Fruit fly (Drosophila melanogaster) whole organism, embryonic: ENCODE measurements around the gene Dhc36C.

Experiments used
- Atf6 ChIP-seq: fragments of 200-800 bp; sonication (Bioruptor generic); IDR thresholded peaks from 2 replicates; pipeline ENCODE4 v1.3.6; 2022; ENCODE audit warnings: missing biosample characterization, missing genetic modification characterization
- CG10979 ChIP-seq: fragments of 200-800 bp; sonication (Bioruptor generic); optimal IDR thresholded peaks from 2 replicates; lab custom pipeline; 2018; ENCODE audit warnings: missing biosample characterization, mild to moderate bottlenecking, missing genetic modification characterization, moderate library complexity
- CG11398 ChIP-seq: fragments of 200-800 bp; sonication (Bioruptor generic); optimal IDR thresholded peaks from 2 replicates; lab custom pipeline; 2016; ENCODE audit warnings: missing biosample characterization, missing genetic modification characterization
- CG13296 ChIP-seq: fragments of 200-800 bp; sonication (Bioruptor generic); optimal IDR thresholded peaks from 3 replicates; lab custom pipeline; 2018; ENCODE audit warnings: missing biosample characterization, mild to moderate bottlenecking, missing genetic modification characterization
- CG13775 ChIP-seq: fragments of 200-800 bp; sonication (Bioruptor generic); optimal IDR thresholded peaks from 3 replicates; lab custom pipeline; 2017; ENCODE audit warnings: missing biosample characterization, mild to moderate bottlenecking, missing genetic modification characterization
- CG1603 ChIP-seq: fragments of 200-800 bp; sonication (Bioruptor generic); optimal IDR thresholded peaks from 2 replicates; lab custom pipeline; 2019; ENCODE audit warnings: missing biosample characterization, mild to moderate bottlenecking, missing genetic modification characterization, moderate library complexity
- CG16863 ChIP-seq: fragments of 200-800 bp; sonication (Bioruptor generic); optimal IDR thresholded peaks from 3 replicates; lab custom pipeline; 2016; ENCODE audit warnings: missing biosample characterization, missing genetic modification characterization
- CG17328 ChIP-seq: fragments of 200-800 bp; sonication (Bioruptor generic); IDR thresholded peaks from 2 replicates; pipeline ENCODE4 v1.3.6; 2022; ENCODE audit warnings: missing biosample characterization, missing genetic modification characterization
- CG17612 ChIP-seq: fragments of 200-800 bp; sonication (Bioruptor generic); IDR thresholded peaks from 2 replicates; pipeline ENCODE4 v1.3.6; 2022; ENCODE audit warnings: missing biosample characterization, missing genetic modification characterization
- CG17802 ChIP-seq: fragments of 200-800 bp; sonication (Bioruptor generic); optimal IDR thresholded peaks from 2 replicates; lab custom pipeline; 2018; ENCODE audit warnings: missing biosample characterization, mild to moderate bottlenecking, missing genetic modification characterization, moderate library complexity
- CG18262 ChIP-seq: fragments of 200-800 bp; optimal IDR thresholded peaks from 3 replicates; lab custom pipeline; 2019; ENCODE audit warnings: missing biosample characterization, mild to moderate bottlenecking, missing genetic modification characterization, moderate library complexity
- CG2202 ChIP-seq: fragments of 200-800 bp; sonication (Bioruptor generic); optimal IDR thresholded peaks from 2 replicates; lab custom pipeline; 2018; ENCODE audit warnings: missing biosample characterization, mild to moderate bottlenecking, missing genetic modification characterization
- CG2712 ChIP-seq: fragments of 200-800 bp; optimal IDR thresholded peaks from 3 replicates; lab custom pipeline; 2019; ENCODE audit warnings: missing biosample characterization, mild to moderate bottlenecking, missing genetic modification characterization, moderate library complexity
- CG32772 ChIP-seq: fragments of 200-800 bp; sonication (Bioruptor generic); IDR thresholded peaks from 2 replicates; pipeline ENCODE4 v1.3.6; 2022; ENCODE audit warnings: missing biosample characterization, missing genetic modification characterization
- CG34376 ChIP-seq: fragments of 200-800 bp; sonication (Bioruptor generic); optimal IDR thresholded peaks from 2 replicates; lab custom pipeline; 2018; ENCODE audit warnings: missing biosample characterization, mild to moderate bottlenecking, missing genetic modification characterization
- CG42726 ChIP-seq: fragments of 200-800 bp; sonication (Bioruptor generic); IDR thresholded peaks from 2 replicates; pipeline ENCODE4 v1.3.6; 2022; ENCODE audit warnings: missing biosample characterization, missing genetic modification characterization; ENCODE audit not compliant: partially characterized antibody
- CG6683 ChIP-seq: fragments of 200-800 bp; sonication (Bioruptor generic); optimal IDR thresholded peaks from 2 replicates; lab custom pipeline; 2017; ENCODE audit warnings: missing biosample characterization, mild to moderate bottlenecking, missing genetic modification characterization, missing genetic modification reagents
- CG6813 ChIP-seq: fragments of 200-800 bp; sonication (Bioruptor generic); optimal IDR thresholded peaks from 2 replicates; lab custom pipeline; 2017; ENCODE audit warnings: missing biosample characterization, missing genetic modification characterization, mild to moderate bottlenecking, moderate library complexity, missing genetic modification reagents
- CG7271 ChIP-seq: fragments of 200-800 bp; sonication (Bioruptor generic); optimal IDR thresholded peaks from 2 replicates; lab custom pipeline; 2018; ENCODE audit warnings: missing biosample characterization, mild to moderate bottlenecking, missing genetic modification characterization, moderate library complexity
- CG9797 ChIP-seq: fragments of 200-800 bp; sonication (Bioruptor generic); optimal IDR thresholded peaks from 3 replicates; lab custom pipeline; 2018; ENCODE audit warnings: missing biosample characterization, mild to moderate bottlenecking, missing genetic modification characterization
- Dip3 ChIP-seq: fragments of 200-800 bp; sonication (Bioruptor generic); optimal IDR thresholded peaks from 3 replicates; lab custom pipeline; 2016; ENCODE audit warnings: missing biosample characterization, missing genetic modification characterization
- Dp ChIP-seq: fragments of 200-800 bp; sonication (Bioruptor generic); optimal IDR thresholded peaks from 2 replicates; lab custom pipeline; 2018; ENCODE audit warnings: missing biosample characterization, mild to moderate bottlenecking, missing genetic modification characterization, moderate library complexity
- Dref ChIP-seq: fragments of 200-800 bp; sonication (Bioruptor generic); IDR thresholded peaks from 2 replicates; pipeline ENCODE4 v1.3.6; 2022; ENCODE audit warnings: missing biosample characterization, missing genetic modification characterization
- Drgx ChIP-seq: fragments of 200-800 bp; sonication (Bioruptor generic); IDR thresholded peaks from 2 replicates; pipeline ENCODE4 v1.3.6; 2022; ENCODE audit warnings: missing biosample characterization, missing genetic modification characterization
- ERR ChIP-seq: fragments of 200-800 bp; sonication (Bioruptor generic); optimal IDR thresholded peaks from 2 replicates; lab custom pipeline; 2016; ENCODE audit warnings: missing biosample characterization, missing genetic modification characterization
- Lhr ChIP-seq: fragments of 200-800 bp; sonication (Bioruptor generic); optimal IDR thresholded peaks from 3 replicates; lab custom pipeline; 2017; ENCODE audit warnings: mild to moderate bottlenecking, missing biosample characterization, missing genetic modification reagents, missing genetic modification characterization
- MESR4 ChIP-seq: fragments of 200-800 bp; sonication (Bioruptor generic); optimal IDR thresholded peaks from 2 replicates; lab custom pipeline; 2018; ENCODE audit warnings: missing biosample characterization, mild to moderate bottlenecking, missing genetic modification characterization, moderate library complexity
- Mes4 ChIP-seq: fragments of 200-800 bp; sonication (Bioruptor generic); optimal IDR thresholded peaks from 2 replicates; lab custom pipeline; 2016; ENCODE audit warnings: missing biosample characterization, missing genetic modification characterization
- Nf-YC ChIP-seq: fragments of 200-800 bp; optimal IDR thresholded peaks from 3 replicates; lab custom pipeline; 2019; ENCODE audit warnings: missing biosample characterization, mild to moderate bottlenecking, missing genetic modification characterization, moderate library complexity
- Pdp1 ChIP-seq, 2 experiments: fragments of 200-800 bp; sonication (Bioruptor generic); optimal IDR thresholded peaks; 3 replicates each; lab custom pipeline; 2016; ENCODE audit warnings: missing biosample characterization in 2 of 2, missing genetic modification characterization in 2 of 2, mild to moderate bottlenecking in 1 of 2, moderate library complexity in 1 of 2
- Sin3A ChIP-seq: fragments of >200 bp; optimal IDR thresholded peaks from 2 replicates; lab custom pipeline; 2018
- Taf1 ChIP-seq: fragments of 200-800 bp; sonication (Bioruptor generic); IDR thresholded peaks from 2 replicates; pipeline ENCODE4 v1.3.6; 2022; ENCODE audit warnings: missing biosample characterization, missing genetic modification characterization
- chinmo ChIP-seq: fragments of 200-800 bp; sonication (Bioruptor generic); IDR thresholded peaks from 4 replicates; pipeline ENCODE4 v1.3.6; 2022; ENCODE audit warnings: missing biosample characterization, missing genetic modification characterization; ENCODE audit not compliant: partially characterized antibody
- croc ChIP-seq: fragments of 200-800 bp; sonication (Bioruptor generic); conservative IDR thresholded peaks from 3 replicates; pipeline ENCODE4 v1.3.6; 2022; ENCODE audit warnings: missing biosample characterization, missing genetic modification characterization
- crol ChIP-seq: fragments of 200-800 bp; sonication (Bioruptor generic); IDR thresholded peaks from 2 replicates; pipeline ENCODE4 v1.3.6; 2022; ENCODE audit warnings: missing biosample characterization, missing genetic modification characterization
- dmrt11E ChIP-seq: fragments of 200-800 bp; sonication (Bioruptor generic); optimal IDR thresholded peaks from 3 replicates; lab custom pipeline; 2018; ENCODE audit warnings: missing biosample characterization, mild to moderate bottlenecking, missing genetic modification characterization, moderate library complexity
- ems ChIP-seq: fragments of 200-800 bp; sonication (Bioruptor generic); optimal IDR thresholded peaks from 3 replicates; lab custom pipeline; 2016; ENCODE audit warnings: missing biosample characterization, missing genetic modification characterization
- fu2 ChIP-seq: fragments of 200-800 bp; sonication (Bioruptor generic); optimal IDR thresholded peaks from 2 replicates; lab custom pipeline; 2016; ENCODE audit warnings: missing biosample characterization, missing genetic modification characterization
- gro ChIP-seq: fragments of 200-800 bp; sonication (Bioruptor generic); optimal IDR thresholded peaks from 2 replicates; lab custom pipeline; 2016; ENCODE audit warnings: missing biosample characterization, missing genetic modification characterization
- gt ChIP-seq: fragments of 200-800 bp; sonication (Bioruptor generic); IDR thresholded peaks from 2 replicates; pipeline ENCODE4 v1.3.6; 2022; ENCODE audit warnings: missing biosample characterization, missing genetic modification characterization
- hkb ChIP-seq, 2 experiments: fragments of 200-800 bp in 1 of 2; fragments of >200 bp in 1 of 2; sonication (Bioruptor generic) in 1 of 2; IDR thresholded peaks in 1 of 2; optimal IDR thresholded peaks in 1 of 2; 2 replicates each; pipeline versions ENCODE4 v1.3.6 to Lab custom; 2017 to 2022; ENCODE audit warnings: missing biosample characterization in 1 of 2, missing genetic modification characterization in 1 of 2
- ind ChIP-seq: fragments of 200-800 bp; sonication (Bioruptor generic); optimal IDR thresholded peaks from 3 replicates; lab custom pipeline; 2016; ENCODE audit warnings: missing biosample characterization, missing genetic modification characterization
- inv ChIP-seq: fragments of 200-800 bp; sonication (Bioruptor generic); IDR thresholded peaks from 2 replicates; pipeline ENCODE4 v1.3.6; 2022; ENCODE audit warnings: missing biosample characterization, missing genetic modification characterization; ENCODE audit not compliant: partially characterized antibody
- pan ChIP-seq, 4 experiments: fragments of >200 bp in 3 of 4; fragments of 200-800 bp in 1 of 4; sonication (Bioruptor generic) in 1 of 4; optimal IDR thresholded peaks in 3 of 4; IDR thresholded peaks in 1 of 4; 2 replicates each; pipeline versions ENCODE4 v1.3.6 to Lab custom; 2017 to 2022; ENCODE audit warnings: missing biosample characterization in 2 of 4, missing genetic modification characterization in 2 of 4, mixed read lengths in 1 of 4
- pzg ChIP-seq: fragments of 200-800 bp; sonication (Bioruptor generic); optimal IDR thresholded peaks from 3 replicates; lab custom pipeline; 2018; ENCODE audit warnings: missing biosample characterization, mild to moderate bottlenecking, missing genetic modification characterization, moderate library complexity
- sens ChIP-seq: fragments of 200-800 bp; sonication (Bioruptor generic); peaks from one replicate; lab custom pipeline; 2016; ENCODE audit warnings: missing biosample characterization, missing genetic modification characterization
- stc ChIP-seq: fragments of 200-800 bp; sonication (Bioruptor generic); IDR thresholded peaks from 2 replicates; pipeline ENCODE4 v1.3.6; 2022; ENCODE audit warnings: missing biosample characterization, missing genetic modification characterization
- tio ChIP-seq: fragments of 200-800 bp; sonication (Bioruptor generic); optimal IDR thresholded peaks from 2 replicates; lab custom pipeline; 2017; ENCODE audit warnings: missing biosample characterization, missing genetic modification characterization, inconsistent platforms
- unc-4 ChIP-seq: fragments of 200-800 bp; sonication (Bioruptor generic); IDR thresholded peaks from 2 replicates; pipeline ENCODE4 v1.3.6; 2022; ENCODE audit warnings: missing biosample characterization, missing genetic modification characterization; ENCODE audit not compliant: partially characterized antibody
- zen2 ChIP-seq: fragments of 200-800 bp; sonication (Bioruptor generic); IDR thresholded peaks from 3 replicates; pipeline ENCODE4 v1.3.6; 2022; ENCODE audit warnings: missing biosample characterization, missing genetic modification characterization; ENCODE audit not compliant: partially characterized antibody

The Dhc36C gene

dm6 chr2L:17477710-17478109 lies 23.5 kb upstream of the Dhc36C start, which contains the start of gene cass:
Gene cass (minus strand): TSS chr2L:17477888.
- TF ChIP-seq stc (GFP tag; lab: Robert Waterston, UW) (no peak), Lhr (GFP tag; lab: Kevin White, UChicago) (peak; percentile 36), zen2 (peak; percentile 84), Nf-YC (tag; lab: Kevin White, UChicago) (no peak), gro (GFP tag; lab: Kevin White, UChicago) (peak; percentile 15), Dref (GFP tag; lab: Robert Waterston, UW) (peak; percentile 86), CG10979 (tag; lab: Kevin White, UChicago) (no peak), pzg (GFP tag; lab: Kevin White, UChicago) (peak; percentile 89), Drgx (GFP tag; lab: Robert Waterston, UW) (no peak), Sin3A (lab: Kevin White, UChicago) (no peak), CG17802 (tag; lab: Kevin White, UChicago) (no peak), croc (GFP tag; lab: Robert Waterston, UW) (no peak), dmrt11E (peak; percentile 9), CG9797 (GFP tag; lab: Kevin White, UChicago) (peak; percentile 77), ERR (GFP tag; lab: Kevin White, UChicago) (no peak), Dip3 (GFP tag; lab: Kevin White, UChicago) (no peak), CG1603 (tag; lab: Kevin White, UChicago) (peak; percentile 75), crol (GFP tag; lab: Robert Waterston, UW) (no peak), CG6813 (GFP tag; lab: Kevin White, UChicago) (no peak), unc-4 (GFP tag; lab: Robert Waterston, UW) (peak; percentile 93), pan (optimal IDR thresholded peaks at IDR 0.05; lab: Kevin White, UChicago) (no peak), pan (GFP tag; optimal IDR thresholded peaks at IDR 0.05 in 1 of 2, IDR thresholded peaks at IDR 0.05 in 1 of 2) (no peak), CG11398 (GFP tag; lab: Kevin White, UChicago) (no peak), CG42726 (GFP tag; lab: Robert Waterston, UW) (peak; percentile 94), ind (no peak), CG7271 (peak; percentile 32), CG17612 (GFP tag; lab: Robert Waterston, UW) (no peak), inv (GFP tag; lab: Robert Waterston, UW) (peak; percentile 85), hkb (optimal IDR thresholded peaks at IDR 0.05; lab: Kevin White, UChicago) (no peak), hkb (GFP tag; IDR thresholded peaks at IDR 0.05; lab: Robert Waterston, UW) (no peak), CG34376 (GFP tag; lab: Kevin White, UChicago) (no peak), sens (peak; percentile 76), ems (GFP tag; lab: Kevin White, UChicago) (no peak), gt (GFP tag; lab: Robert Waterston, UW) (no peak), tio (GFP tag; lab: Kevin White, UChicago) (no peak), CG16863 (GFP tag; lab: Kevin White, UChicago) (no peak), Dp (GFP tag; lab: Kevin White, UChicago) (peak; percentile 66), fu2 (GFP tag; lab: Kevin White, UChicago) (no peak), MESR4 (GFP tag; lab: Kevin White, UChicago) (peak; percentile 93), Atf6 (GFP tag; lab: Robert Waterston, UW) (no peak), CG13775 (GFP tag; lab: Kevin White, UChicago) (no peak), Taf1 (GFP tag; lab: Robert Waterston, UW) (no peak), CG2712 (tag; lab: Kevin White, UChicago) (peak; percentile 59), CG18262 (tag; lab: Kevin White, UChicago) (peak; percentile 13), chinmo (GFP tag; lab: Robert Waterston, UW) (peak; percentile 76; the same call in 1 of the 4 replicates), CG2202 (tag; lab: Kevin White, UChicago) (no peak), CG17328 (GFP tag; lab: Robert Waterston, UW) (no peak), Mes4 (no peak), CG32772 (GFP tag; lab: Robert Waterston, UW) (no peak), Pdp1 (GFP tag; optimal IDR thresholded peaks at IDR 0.05; lab: Kevin White, UChicago) (peak in 1 of 2 experiments; percentile 16), CG13296 (no peak), CG6683 (GFP tag; lab: Kevin White, UChicago) (no peak)
